Worm (Caenorhabditis elegans): Measurements from ENCODE around the gene cope-1.

The cope-1 gene

DNA sequence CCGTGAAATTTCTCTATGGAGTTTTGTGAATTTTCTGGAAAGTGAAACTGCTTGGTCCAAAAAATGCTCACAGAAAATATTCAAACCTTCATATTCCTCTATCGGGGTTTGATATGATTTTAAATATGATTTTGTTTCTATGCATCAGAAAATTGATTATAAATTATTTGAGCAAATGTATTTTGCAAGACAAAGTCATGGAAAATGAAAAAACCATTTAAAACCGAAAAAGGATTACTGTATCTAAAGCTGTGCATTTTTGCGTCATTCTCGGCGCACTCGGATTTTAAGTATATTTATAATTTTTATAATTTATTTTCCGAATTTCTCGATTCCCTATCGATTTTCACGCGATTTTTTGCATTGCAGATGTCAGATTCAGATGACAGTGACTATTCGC is 45.4 kb downstream of the cope-1 start, which contains the start of gene pssy-2:
Gene pssy-2 (plus strand): TSS at position 301 of the 400 bp plus-strand sequence.
- no peak for TF ChIP-seq gmeb-1 (tag; optimal IDR thresholded peaks at IDR 0.05)
- no peak for TF ChIP-seq unc-62 (GFP tag; optimal IDR thresholded peaks at IDR 0.05)
- no peak for TF ChIP-seq egl-27 (tag; optimal IDR thresholded peaks at IDR 0.05)

DNA sequence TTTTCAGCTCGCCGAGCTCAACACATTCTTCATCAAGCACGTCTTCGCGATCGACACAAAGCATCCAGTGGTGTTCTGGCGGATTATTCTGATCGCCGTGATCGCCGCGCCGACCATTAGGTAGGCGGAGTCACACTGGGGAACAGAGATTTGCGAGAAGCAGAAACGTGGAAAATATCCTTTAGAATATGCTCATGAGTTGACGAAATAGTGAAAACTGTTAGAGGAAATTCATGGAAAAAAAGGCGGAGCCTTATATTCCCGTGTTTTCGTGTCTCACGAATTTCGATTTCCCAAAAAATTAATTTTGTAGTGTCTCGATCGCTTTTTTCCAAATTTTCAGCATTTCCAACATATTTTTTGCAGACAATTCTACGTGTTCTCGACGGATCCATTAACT is 48.4 kb downstream of the cope-1 start:
- TF ChIP-seq elt-3 (tag; optimal IDR thresholded peaks at IDR 0.05) (no peak), lin-11 (tag; optimal IDR thresholded peaks at IDR 0.05) (no peak), lin-13 (GFP tag; optimal IDR thresholded peaks at IDR 0.05) (no peak), peb-1 (tag; optimal IDR thresholded peaks at IDR 0.05) (no peak), R02D3.7 (tag; optimal IDR thresholded peaks at IDR 0.05) (no peak), gmeb-1 (tag; optimal IDR thresholded peaks at IDR 0.05) (no peak), zag-1 (tag; optimal IDR thresholded peaks at IDR 0.05) (no peak), nhr-25 (tag; optimal IDR thresholded peaks at IDR 0.05) (no peak), ztf-4 (tag; optimal IDR thresholded peaks at IDR 0.05) (no peak), nhr-21 (tag; optimal IDR thresholded peaks at IDR 0.05) (no peak), skn-1 (tag; optimal IDR thresholded peaks at IDR 0.05) (no peak), sma-9 (GFP tag; optimal IDR thresholded peaks at IDR 0.05) (no peak), sma-9 (tag; optimal IDR thresholded peaks at IDR 0.05) (no peak)

DNA sequence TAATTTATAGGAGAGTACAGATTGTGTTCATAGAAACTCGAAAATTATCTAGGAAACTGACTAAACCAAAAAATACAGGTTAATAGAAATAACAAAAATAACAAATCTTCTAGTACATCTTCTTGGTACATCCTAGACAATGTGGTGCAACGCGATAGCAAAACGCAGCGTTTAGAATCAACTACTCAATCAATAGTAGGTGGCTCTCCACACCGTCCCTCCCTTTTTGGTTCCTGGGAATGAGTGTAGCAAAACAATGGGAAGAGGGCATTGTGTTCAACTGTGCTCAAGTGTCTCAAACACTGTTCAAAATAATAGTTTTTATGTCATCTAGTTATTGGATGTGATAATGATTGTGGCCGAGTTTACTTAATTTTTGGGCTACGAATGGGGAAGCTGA is 50.6 kb downstream of the cope-1 start, which contains the start of gene T27E9.6:
Gene T27E9.6 (minus strand): TSS at position 101 of the 400 bp plus-strand sequence.
- TF ChIP-seq unc-39 (tag; optimal IDR thresholded peaks at IDR 0.05) (no peak), ZK546.5 (tag; optimal IDR thresholded peaks at IDR 0.05) (no peak), nhr-237 (tag; optimal IDR thresholded peaks at IDR 0.05) (no peak)

Data from whole organism, L2 larva.